Worm (Caenorhabditis elegans) whole organism, dauer: Measurements from ENCODE around the gene cid-1.

ENCODE experiments used
- unc-62 ChIP-seq: sonication (generic microtip); optimal IDR thresholded peaks from 2 replicates; lab custom pipeline; 2017; ENCODE audit warnings: missing biosample characterization, missing genetic modification reagents, missing genetic modification characterization

cid-1 gene

DNA sequence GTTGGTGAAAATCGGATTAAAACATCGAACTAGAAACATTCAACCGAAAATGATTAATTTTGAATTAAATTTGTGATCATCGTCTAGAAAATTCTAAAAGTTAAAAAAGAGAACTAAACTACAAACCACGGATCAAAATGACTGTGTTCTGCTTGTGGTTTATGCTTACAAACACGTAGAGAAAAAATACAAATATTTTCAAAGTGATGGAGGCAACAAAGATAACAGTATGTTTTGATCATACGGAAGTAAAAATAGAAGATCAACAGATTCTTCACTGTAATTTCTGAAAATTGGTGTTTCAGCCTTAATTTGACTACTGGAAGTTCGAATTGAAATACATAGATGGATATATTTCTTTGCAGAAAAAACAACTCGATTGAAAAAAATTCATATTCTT lies 29.6 kb downstream of the cid-1 start:
- no peak for TF ChIP-seq unc-62 (GFP tag; lab: Kevin White, UChicago)

DNA sequence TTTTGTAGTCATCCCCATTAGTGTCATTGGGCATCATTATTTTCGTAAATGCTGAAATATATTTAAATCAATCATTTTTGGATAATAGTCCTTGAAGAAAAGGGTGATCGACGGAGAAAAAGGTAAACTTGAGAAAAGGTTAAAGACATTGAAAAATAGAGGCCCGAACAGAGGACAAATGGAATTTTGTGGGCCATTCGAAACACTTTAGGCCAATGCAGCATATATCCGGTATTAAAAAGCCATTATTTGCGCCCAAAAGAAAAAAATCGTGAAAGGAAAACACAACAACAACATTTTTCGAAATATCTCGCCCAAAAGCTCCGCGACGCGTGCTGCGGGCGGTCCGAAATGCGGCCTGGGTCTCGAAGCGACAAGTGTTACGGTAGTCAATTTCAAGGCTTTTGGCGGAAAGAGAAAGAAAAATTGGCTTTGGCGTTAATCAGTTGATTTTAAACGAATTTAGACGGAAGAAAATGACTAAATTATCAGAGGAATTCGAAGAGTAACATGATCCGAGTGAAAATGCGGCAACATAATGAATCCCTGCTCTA lies 33.2 kb downstream of the cid-1 start, which contains the start of gene morc-1:
Gene morc-1 (minus strand): TSS at position 51 of the 554 bp plus-strand sequence.
- TF ChIP-seq unc-62 (GFP tag; lab: Kevin White, UChicago): no peak

DNA sequence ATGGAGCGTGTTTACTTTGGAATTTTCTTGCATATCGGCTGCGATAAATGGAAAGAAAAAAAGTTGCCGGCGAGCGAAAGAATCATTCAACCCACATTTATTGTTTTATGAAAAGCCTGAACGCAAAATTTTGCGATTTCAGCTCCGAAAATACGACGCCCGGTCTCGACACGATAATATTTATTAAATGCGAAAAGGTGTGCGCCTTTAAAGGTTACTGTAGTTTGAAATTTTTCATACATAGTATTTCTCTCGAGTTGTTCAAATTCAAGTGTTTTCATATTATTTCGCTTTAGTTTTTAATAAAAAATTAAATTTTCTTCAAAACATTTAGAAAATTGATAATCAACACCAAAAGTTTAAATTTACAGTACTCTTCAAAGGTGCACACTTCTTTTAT lies 35.3 kb downstream of the cid-1 start, which contains the start of gene syx-16:
Gene syx-16 (minus strand): TSS at position 118 of the 400 bp plus-strand sequence.
- no peak for TF ChIP-seq unc-62 (GFP tag; lab: Kevin White, UChicago)

DNA sequence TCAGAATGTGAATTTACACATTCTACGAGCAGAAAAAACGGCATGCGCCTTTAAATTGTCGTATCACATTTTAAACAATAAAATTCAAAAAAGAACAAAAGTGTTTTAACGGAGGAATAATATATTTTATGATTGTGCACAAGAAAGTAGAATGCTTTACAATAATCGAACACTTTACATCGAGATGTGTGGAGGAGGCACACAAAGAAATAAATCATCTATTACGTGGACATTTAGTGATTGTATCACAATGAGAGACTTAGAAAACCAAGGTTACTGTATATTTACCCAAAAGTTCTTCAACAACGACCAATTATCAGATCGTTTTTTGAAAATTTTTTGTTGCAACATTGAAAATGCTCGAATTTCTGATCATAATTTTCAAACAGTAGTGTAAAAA lies 36.5 kb downstream of the cid-1 start:
- no peak for TF ChIP-seq unc-62 (GFP tag; lab: Kevin White, UChicago)

DNA sequence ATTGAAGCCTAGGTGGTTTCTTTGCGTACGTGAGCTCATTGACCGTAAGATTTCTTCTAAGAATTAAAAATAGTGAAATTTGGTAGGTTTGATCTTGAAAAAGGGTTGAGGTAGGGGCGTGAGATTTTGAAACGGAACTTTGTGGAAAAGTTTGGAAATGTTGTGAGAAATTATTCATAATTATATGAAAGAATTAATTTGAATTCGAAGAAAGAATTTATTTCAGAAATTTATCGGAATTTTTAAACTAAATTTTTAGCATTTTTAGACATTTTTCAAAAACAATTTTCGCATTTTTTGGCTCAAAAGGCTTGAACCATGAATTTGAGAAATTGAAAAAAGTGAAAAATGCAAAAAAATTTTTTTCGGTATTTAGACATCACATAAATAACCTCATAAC lies 40.4 kb downstream of the cid-1 start:
- no peak for TF ChIP-seq unc-62 (GFP tag; lab: Kevin White, UChicago)

DNA sequence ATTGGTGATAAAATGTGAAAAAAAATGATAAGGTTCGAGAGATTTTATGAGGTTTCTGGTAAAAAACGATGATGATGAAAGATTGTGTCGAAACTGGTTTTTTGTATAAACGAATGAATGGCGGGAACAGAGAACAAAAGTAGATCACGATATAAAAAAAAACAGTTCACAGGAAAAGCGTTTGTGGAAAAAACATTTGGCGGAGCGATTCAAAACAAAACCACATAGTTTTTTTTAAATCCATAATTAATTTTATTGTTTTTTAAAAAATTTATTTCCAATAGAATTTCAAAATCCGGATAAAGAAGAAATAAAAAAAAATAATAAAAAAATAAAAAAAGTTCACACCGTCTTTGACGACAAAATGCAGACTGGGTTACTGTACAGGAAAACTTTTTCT lies 41.7 kb downstream of the cid-1 start, which contains the start of gene ZC155.4:
Gene ZC155.4 (minus strand): TSS at position 101 of the 400 bp plus-strand sequence.
- no peak for TF ChIP-seq unc-62 (GFP tag; lab: Kevin White, UChicago)

DNA sequence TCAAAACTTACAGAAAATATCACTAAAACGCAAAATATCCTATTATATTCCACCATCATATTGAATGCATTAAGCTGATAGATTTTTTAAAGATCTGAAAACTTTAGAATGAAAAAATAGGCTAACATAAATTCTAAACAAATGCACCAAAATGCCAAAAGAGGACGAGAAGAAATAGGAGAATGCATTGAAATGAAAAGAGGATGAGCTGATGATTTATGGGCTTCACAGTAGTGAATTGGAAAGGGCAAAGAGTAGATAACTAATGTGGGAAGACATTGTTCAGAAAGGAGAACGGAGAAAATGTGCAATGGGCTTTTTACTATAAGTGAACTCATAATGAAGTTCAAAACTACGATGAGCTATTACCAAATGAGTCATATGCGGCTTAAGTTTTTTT lies 43.8 kb downstream of the cid-1 start, which contains the start of gene cutl-19:
Gene cutl-19 (minus strand): TSS at position 101 of the 400 bp plus-strand sequence.
- no peak for TF ChIP-seq unc-62 (GFP tag; lab: Kevin White, UChicago)

DNA sequence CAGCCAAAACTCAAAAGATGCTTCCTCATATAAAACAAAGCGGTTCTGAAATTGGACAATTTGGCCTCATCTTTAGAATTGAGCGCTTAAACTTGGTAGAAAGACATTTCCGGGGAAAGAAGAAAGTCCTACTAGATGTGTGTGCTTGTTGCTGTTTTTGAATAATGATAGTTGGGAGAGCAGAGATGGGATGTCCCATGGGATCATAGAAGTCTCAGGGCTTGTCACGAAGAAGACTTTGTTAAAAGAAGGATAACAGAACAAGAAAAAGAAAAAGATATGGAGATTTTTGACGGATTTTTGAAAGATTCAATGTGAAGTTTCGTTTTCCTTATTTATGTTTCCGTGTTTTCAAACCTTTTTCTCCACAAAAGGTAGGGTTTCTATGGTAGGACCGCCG lies 45.0 kb downstream of the cid-1 start, which contains the start of gene ZC155.2:
Gene ZC155.2 (plus strand): TSS at position 301 of the 400 bp plus-strand sequence.
- TF ChIP-seq unc-62 (GFP tag; lab: Kevin White, UChicago): no peak

DNA sequence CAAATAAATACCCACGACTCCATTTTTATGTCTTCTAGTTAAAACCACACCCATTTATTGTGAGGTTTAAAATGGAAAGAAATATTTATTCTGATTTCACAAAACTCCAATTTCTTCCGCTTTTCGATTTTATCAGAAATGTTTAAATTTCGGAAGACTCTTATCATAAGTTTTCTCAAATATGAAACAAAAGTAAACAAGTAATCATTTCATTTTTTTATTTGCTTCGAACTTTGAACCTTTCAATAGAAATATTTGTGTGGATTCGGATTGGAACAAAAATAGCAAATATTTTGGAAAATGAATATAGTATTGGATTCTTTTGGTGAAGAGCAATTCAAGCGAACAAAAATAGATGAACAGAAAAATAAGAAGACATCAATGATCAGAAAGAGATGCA lies 48.1 kb downstream of the cid-1 start:
- TF ChIP-seq unc-62 (GFP tag; lab: Kevin White, UChicago): no peak

DNA sequence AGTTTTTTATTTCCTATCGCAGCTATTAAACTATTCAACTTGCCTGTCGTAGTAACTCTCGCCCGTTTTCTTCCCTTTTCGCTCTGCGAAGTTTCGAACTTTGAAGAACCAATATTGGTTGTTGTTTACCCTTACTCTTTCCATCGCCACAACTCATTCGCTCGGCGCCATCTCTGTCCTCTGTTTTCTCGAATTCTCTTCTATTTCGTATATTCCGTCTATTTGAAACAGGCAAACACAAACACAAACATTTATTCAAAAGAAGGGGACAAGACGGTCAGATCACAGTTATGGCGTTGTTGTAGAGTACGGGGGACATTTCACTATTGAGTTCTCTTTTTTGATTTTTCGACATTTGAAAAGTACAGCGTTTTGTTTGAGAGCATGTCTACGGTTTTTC lies 49.1 kb downstream of the cid-1 start:
- no peak for TF ChIP-seq unc-62 (GFP tag; lab: Kevin White, UChicago)

DNA sequence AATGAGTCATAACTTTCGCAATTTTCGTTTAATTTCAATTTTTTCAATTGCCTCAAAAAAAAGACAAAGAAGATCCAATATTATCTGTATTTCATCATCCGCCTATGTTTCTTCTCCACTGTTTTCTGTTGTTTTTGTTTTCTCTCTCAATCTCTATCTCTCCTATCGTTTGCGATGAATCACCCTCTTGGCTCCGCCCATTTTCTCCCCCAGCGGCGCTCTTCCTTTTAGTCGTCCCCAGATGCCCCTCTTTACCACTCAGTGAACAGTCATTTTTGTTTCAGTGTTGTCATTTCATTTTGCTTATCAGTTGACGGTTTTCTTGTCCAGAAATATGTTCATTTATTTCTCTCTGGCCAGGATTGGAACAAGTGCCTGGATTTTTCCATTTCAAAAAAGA lies 51.2 kb downstream of the cid-1 start:
- no peak for TF ChIP-seq unc-62 (GFP tag; lab: Kevin White, UChicago)

DNA sequence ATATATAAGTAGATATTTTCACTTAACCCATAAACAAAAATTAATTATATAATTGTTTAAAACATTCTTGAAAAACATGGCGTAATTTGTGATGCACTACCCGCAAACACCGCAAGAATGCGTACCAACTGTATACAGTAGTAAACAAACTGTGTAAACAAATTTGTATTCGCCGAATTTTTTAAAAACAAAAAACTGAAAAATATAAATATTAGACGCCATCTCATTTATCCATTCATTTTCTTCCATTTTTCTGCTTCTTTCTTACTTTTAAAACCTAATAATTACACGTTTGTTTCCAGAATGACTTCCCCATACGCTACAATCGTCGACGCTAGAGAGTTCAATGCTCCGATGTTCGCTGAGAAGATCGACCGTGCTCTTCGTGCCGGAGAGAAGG lies 51.6 kb downstream of the cid-1 start, which contains the start of gene nex-1:
Gene nex-1 (plus strand): TSS at position 301 of the 400 bp plus-strand sequence.
- no peak for TF ChIP-seq unc-62 (GFP tag; lab: Kevin White, UChicago)

DNA sequence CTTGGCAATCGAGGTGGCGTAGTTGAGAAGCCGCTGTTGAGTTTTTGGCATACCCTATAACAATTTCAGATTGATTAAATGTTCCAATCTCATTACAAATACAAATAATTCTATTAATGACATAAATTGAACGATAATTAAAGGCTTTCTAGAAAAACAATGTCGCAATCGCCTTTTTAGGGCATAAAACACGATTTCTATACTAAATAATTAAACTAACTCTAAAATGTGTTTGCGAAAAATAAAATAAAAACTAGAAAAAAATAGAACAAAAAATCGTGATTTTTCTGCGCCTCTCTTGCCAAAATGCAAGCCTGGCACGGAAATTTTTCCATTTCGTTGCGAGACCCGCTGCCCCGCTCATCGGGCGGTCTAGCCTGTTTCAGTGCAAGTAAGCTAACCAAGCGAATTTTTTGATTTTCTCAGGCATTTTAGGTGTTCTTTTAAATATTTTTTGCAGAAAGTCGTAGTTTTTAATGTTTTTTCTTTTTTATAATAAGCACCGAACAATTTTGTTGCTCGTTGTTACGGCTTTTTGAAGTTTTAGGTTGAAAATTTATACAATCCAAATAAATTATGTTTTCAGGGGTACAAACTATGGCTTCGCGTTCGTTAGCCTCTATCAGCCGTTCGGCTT lies 54.2 kb downstream of the cid-1 start, which contains the start of the genes C34E10.12, C34E10.10 and atp-2:
Gene C34E10.12 (minus strand): TSS at position 51 of the 637 bp plus-strand sequence.
Gene C34E10.10 (minus strand): TSS at position 54 of the 637 bp plus-strand sequence.
Gene atp-2 (plus strand): TSS at position 587 of the 637 bp plus-strand sequence.
- no peak for TF ChIP-seq unc-62 (GFP tag; lab: Kevin White, UChicago)

DNA sequence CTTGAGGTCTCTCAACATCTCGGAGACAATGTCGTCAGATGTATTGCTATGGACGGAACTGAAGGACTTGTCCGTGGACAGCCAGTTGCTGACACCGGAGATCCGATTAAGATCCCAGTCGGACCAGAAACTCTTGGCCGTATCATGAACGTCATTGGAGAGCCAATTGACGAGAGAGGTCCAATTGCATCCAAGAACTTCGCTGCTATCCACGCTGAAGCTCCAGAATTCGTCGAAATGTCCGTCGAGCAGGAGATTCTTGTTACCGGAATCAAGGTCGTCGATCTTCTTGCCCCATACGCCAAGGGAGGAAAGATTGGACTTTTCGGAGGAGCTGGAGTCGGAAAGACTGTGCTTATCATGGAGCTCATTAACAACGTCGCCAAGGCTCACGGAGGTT lies 55.1 kb downstream of the cid-1 start:
- TF ChIP-seq unc-62 (GFP tag; lab: Kevin White, UChicago): no peak

DNA sequence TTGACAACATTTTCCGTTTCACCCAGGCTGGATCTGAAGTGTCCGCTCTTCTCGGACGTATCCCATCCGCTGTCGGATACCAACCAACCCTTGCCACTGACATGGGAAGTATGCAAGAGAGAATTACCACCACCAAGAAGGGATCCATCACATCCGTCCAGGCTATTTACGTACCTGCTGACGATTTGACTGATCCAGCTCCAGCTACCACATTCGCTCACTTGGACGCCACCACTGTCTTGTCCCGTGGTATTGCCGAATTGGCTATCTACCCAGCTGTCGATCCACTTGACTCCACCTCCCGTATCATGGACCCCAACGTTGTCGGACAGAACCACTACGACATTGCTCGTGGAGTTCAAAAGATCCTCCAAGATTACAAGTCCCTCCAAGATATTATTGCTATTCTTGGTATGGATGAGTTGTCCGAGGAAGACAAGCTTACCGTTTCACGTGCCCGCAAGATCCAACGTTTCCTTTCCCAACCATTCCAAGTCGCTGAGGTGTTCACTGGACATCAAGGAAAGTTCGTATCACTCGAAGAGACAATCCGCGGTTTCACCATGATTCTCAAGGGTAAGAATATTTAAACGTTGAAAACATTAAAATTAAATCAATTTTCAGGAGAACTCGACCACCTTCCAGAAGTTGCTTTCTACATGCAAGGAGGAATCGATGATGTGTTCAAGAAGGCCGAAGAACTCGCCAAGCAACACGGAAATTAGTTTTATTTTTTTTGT lies 56.0 kb downstream of the cid-1 start:
- no peak for TF ChIP-seq unc-62 (GFP tag; lab: Kevin White, UChicago)
